Fruit fly (Drosophila melanogaster): Measurements from ENCODE around the gene pont.

Gene pont

DNA sequence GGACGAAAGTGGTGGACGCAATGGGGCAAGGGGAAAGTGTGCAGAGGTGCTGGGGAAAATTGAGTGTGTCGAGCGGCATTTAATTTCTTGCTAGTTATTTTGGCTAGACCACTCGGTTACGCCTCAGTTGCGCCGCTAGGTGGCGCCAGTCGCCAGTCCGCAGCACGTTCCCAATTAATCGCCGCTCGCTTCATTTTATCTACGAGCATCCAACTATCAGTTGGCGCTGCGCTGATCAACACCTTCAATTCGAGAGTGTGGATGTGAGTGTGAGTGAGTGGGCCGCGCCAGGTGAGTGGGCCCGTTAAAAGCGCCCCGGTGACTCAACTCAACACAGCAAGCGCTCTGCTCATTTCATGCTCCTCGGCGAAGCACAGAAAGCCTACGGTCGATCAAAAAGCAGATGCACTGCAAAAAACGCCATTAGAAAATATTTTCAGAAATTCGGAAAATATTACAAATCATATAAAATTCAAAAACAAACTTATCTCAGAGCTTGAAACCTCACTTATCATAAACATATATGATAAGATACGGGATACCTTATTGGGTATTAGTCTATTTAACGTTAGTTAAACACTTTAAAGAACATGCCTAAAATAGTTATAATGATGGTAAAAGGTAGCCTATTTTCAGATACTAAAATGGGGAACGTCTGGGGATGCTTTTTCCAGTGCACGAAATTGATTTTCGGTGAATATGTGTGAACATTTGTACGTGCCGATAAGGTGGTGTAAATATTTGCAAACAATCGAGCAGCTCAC, 6.4 kb downstream of the pont start:
- TF ChIP-seq Dif (GFP tag; optimal IDR thresholded peaks at IDR 0.05; ENCODE audit: partially characterized antibody) (no peak), HLH106 (tag; optimal IDR thresholded peaks at IDR 0.05) (peak; percentile 95), dl (GFP tag; optimal IDR thresholded peaks at IDR 0.05; ENCODE audit: insufficient read depth in 1 of 2, partially characterized antibody in 2 of 2) (no peak), fru (GFP tag; optimal IDR thresholded peaks at IDR 0.05) (peak; percentile 90), jim (GFP tag; optimal IDR thresholded peaks at IDR 0.05) (no peak), CG32264 (GFP tag; optimal IDR thresholded peaks at IDR 0.05) (peak; percentile 72), h (GFP tag; optimal IDR thresholded peaks at IDR 0.05) (peak; percentile 92), Abd-B (GFP tag; optimal IDR thresholded peaks at IDR 0.05) (no peak), rgr (GFP tag; optimal IDR thresholded peaks at IDR 0.05) (peak; percentile 89), sage (GFP tag; optimal IDR thresholded peaks at IDR 0.05) (peak; percentile 55), br (GFP tag; optimal IDR thresholded peaks at IDR 0.05) (peak; percentile 90), foxo (GFP tag; optimal IDR thresholded peaks at IDR 0.05) (peak; percentile 1 to 92), OdsH (GFP tag; optimal IDR thresholded peaks at IDR 0.05) (peak; percentile 89), ey (GFP tag; optimal IDR thresholded peaks at IDR 0.05) (peak; percentile 90), CrebA (GFP tag; optimal IDR thresholded peaks at IDR 0.05; ENCODE audit: borderline replicate concordance) (no peak), pan (optimal IDR thresholded peaks at IDR 0.05) (no peak), N (GFP tag; optimal IDR thresholded peaks at IDR 0.05) (no peak), psq (GFP tag; optimal IDR thresholded peaks at IDR 0.05) (peak; percentile 76), lola (GFP tag; optimal IDR thresholded peaks at IDR 0.05) (no peak), brk (GFP tag; optimal IDR thresholded peaks at IDR 0.05) (peak; percentile 77), woc (GFP tag; optimal IDR thresholded peaks at IDR 0.05) (peak; percentile 70), Jra (GFP tag; optimal IDR thresholded peaks at IDR 0.05) (peak; percentile 70), Myc (optimal IDR thresholded peaks at IDR 0.05) (no peak), dsf (GFP tag; optimal IDR thresholded peaks at IDR 0.05; ENCODE audit: borderline replicate concordance) (no peak), Rel (GFP tag; optimal IDR thresholded peaks at IDR 0.05) (no peak), Rel (tag; optimal IDR thresholded peaks at IDR 0.05) (peak; percentile 58), sv (GFP tag; optimal IDR thresholded peaks at IDR 0.05) (peak; percentile 80), usp (GFP tag; optimal IDR thresholded peaks at IDR 0.05) (no peak), tai (GFP tag; optimal IDR thresholded peaks at IDR 0.05) (peak; percentile 74), Hr83 (GFP tag; optimal IDR thresholded peaks at IDR 0.05; ENCODE audit: poor library complexity, severe bottlenecking) (no peak), Hnf4 (GFP tag; optimal IDR thresholded peaks at IDR 0.05) (peak; percentile 77), dmrt93B (GFP tag; optimal IDR thresholded peaks at IDR 0.05) (peak; percentile 86), CG9705 (GFP tag; optimal IDR thresholded peaks at IDR 0.05) (peak; percentile 73), Dfd (GFP tag; optimal IDR thresholded peaks at IDR 0.05) (no peak), Sp1 (GFP tag; optimal IDR thresholded peaks at IDR 0.05) (peak; percentile 91), GATAd (GFP tag; optimal IDR thresholded peaks at IDR 0.05) (no peak), Vsx2 (GFP tag; optimal IDR thresholded peaks at IDR 0.05; ENCODE audit: partially characterized antibody) (no peak), Hr78 (GFP tag; optimal IDR thresholded peaks at IDR 0.05) (no peak), Mio (GFP tag; optimal IDR thresholded peaks at IDR 0.05) (peak; percentile 64)

DNA sequence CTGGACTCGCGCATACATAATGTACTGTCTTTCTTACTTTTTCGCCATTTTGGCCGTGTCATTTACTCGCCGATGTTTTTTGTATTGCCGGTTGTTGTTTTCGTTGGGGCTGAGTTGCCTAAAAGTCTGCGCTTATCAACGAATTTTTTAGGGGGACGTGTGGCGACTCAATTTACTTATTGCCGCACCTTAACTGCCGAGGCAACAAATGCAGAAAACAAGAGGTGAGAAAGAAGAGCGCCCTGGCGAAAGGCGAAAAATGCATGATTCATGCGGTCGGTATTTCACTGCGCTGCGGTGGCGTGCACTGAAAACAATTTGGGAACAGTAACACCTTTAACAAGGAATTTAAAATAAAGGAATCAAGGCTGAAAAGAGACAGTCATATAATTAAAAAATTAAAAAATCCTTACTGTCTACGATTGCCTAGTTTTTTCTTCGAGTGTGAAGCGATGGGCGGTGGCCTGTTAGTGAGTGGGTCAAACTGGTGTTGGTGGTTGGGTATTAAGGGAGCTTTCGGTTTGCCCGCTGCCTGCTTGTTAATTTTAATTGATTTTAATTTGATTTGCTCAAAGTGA, 7.0 kb downstream of the pont start:
- TF ChIP-seq CG32264 (GFP tag; optimal IDR thresholded peaks at IDR 0.05): peak; percentile 67
- TF ChIP-seq CrebA (GFP tag; optimal IDR thresholded peaks at IDR 0.05; ENCODE audit: borderline replicate concordance): peak; percentile 9
- TF ChIP-seq OdsH (GFP tag; optimal IDR thresholded peaks at IDR 0.05): peak; percentile 76
- TF ChIP-seq rgr (GFP tag; optimal IDR thresholded peaks at IDR 0.05): peak; percentile 87
- TF ChIP-seq Dif (GFP tag; optimal IDR thresholded peaks at IDR 0.05; ENCODE audit: partially characterized antibody): no peak
- no peak for TF ChIP-seq Dfd (GFP tag; optimal IDR thresholded peaks at IDR 0.05)
- TF ChIP-seq dl (GFP tag; optimal IDR thresholded peaks at IDR 0.05; ENCODE audit: insufficient read depth in 1 of 2, partially characterized antibody in 2 of 2): no peak
- peak; percentile 91 for TF ChIP-seq br (GFP tag; optimal IDR thresholded peaks at IDR 0.05)
- no peak for TF ChIP-seq jim (GFP tag; optimal IDR thresholded peaks at IDR 0.05)
- no peak for TF ChIP-seq tai (GFP tag; optimal IDR thresholded peaks at IDR 0.05)
- TF ChIP-seq foxo (GFP tag; optimal IDR thresholded peaks at IDR 0.05): peak in 1 of 2 experiments; percentile 84
- peak; percentile 18 for TF ChIP-seq dsf (GFP tag; optimal IDR thresholded peaks at IDR 0.05; ENCODE audit: borderline replicate concordance)
- peak; percentile 91 for TF ChIP-seq h (GFP tag; optimal IDR thresholded peaks at IDR 0.05)
- TF ChIP-seq CG9705 (GFP tag; optimal IDR thresholded peaks at IDR 0.05): peak; percentile 31
- TF ChIP-seq sv (GFP tag; optimal IDR thresholded peaks at IDR 0.05): no peak
- no peak for TF ChIP-seq Hr78 (GFP tag; optimal IDR thresholded peaks at IDR 0.05)
- no peak for TF ChIP-seq lola (GFP tag; optimal IDR thresholded peaks at IDR 0.05)
- no peak for TF ChIP-seq usp (GFP tag; optimal IDR thresholded peaks at IDR 0.05)
- no peak for TF ChIP-seq Abd-B (GFP tag; optimal IDR thresholded peaks at IDR 0.05)
- TF ChIP-seq Myc (optimal IDR thresholded peaks at IDR 0.05): no peak
- TF ChIP-seq Rel (GFP tag; optimal IDR thresholded peaks at IDR 0.05): no peak
- no peak for TF ChIP-seq Rel (tag; optimal IDR thresholded peaks at IDR 0.05)
- peak; percentile 37 for TF ChIP-seq brk (GFP tag; optimal IDR thresholded peaks at IDR 0.05)
- TF ChIP-seq dmrt93B (GFP tag; optimal IDR thresholded peaks at IDR 0.05): peak; percentile 70
- TF ChIP-seq Hnf4 (GFP tag; optimal IDR thresholded peaks at IDR 0.05): peak; percentile 67
- peak; percentile 85 for TF ChIP-seq HLH106 (tag; optimal IDR thresholded peaks at IDR 0.05)
- TF ChIP-seq GATAd (GFP tag; optimal IDR thresholded peaks at IDR 0.05): peak; percentile 39
- peak; percentile 67 for TF ChIP-seq Jra (GFP tag; optimal IDR thresholded peaks at IDR 0.05)
- TF ChIP-seq Hr83 (GFP tag; optimal IDR thresholded peaks at IDR 0.05; ENCODE audit: poor library complexity, severe bottlenecking): peak; percentile 52
- TF ChIP-seq psq (GFP tag; optimal IDR thresholded peaks at IDR 0.05): peak; percentile 57
- no peak for TF ChIP-seq N (GFP tag; optimal IDR thresholded peaks at IDR 0.05)
- no peak for TF ChIP-seq pan (optimal IDR thresholded peaks at IDR 0.05)
- TF ChIP-seq Mio (GFP tag; optimal IDR thresholded peaks at IDR 0.05): no peak
- TF ChIP-seq Vsx2 (GFP tag; optimal IDR thresholded peaks at IDR 0.05; ENCODE audit: partially characterized antibody): no peak
- TF ChIP-seq fru (GFP tag; optimal IDR thresholded peaks at IDR 0.05): peak; percentile 83
- TF ChIP-seq Sp1 (GFP tag; optimal IDR thresholded peaks at IDR 0.05): peak; percentile 71
- TF ChIP-seq woc (GFP tag; optimal IDR thresholded peaks at IDR 0.05): peak; percentile 20
- peak; percentile 80 for TF ChIP-seq ey (GFP tag; optimal IDR thresholded peaks at IDR 0.05)
- peak; percentile 72 for TF ChIP-seq sage (GFP tag; optimal IDR thresholded peaks at IDR 0.05)

Data from whole organism, wandering third instar larva.